Fruit fly (Drosophila melanogaster) whole organism, embryonic: ENCODE results near the gene Rtc1.

Experiments used
- Atf6 ChIP-seq: fragments of 200-800 bp; sonication (Bioruptor generic); IDR thresholded peaks from 2 replicates; pipeline ENCODE4 v1.3.6; 2022; ENCODE audit warnings: missing biosample characterization, missing genetic modification characterization
- CG10431 ChIP-seq: fragments of 200-800 bp; sonication (Bioruptor generic); optimal IDR thresholded peaks from 3 replicates; lab custom pipeline; 2018; ENCODE audit warnings: missing biosample characterization, mild to moderate bottlenecking, missing genetic modification characterization
- CG1233 ChIP-seq: fragments of 200-800 bp; sonication (Bioruptor generic); optimal IDR thresholded peaks from 4 replicates; lab custom pipeline; 2018; ENCODE audit warnings: missing biosample characterization, mild to moderate bottlenecking, missing genetic modification characterization
- CG12744 ChIP-seq: fragments of 200-800 bp; sonication (Bioruptor generic); optimal IDR thresholded peaks from 2 replicates; lab custom pipeline; 2016; ENCODE audit warnings: missing biosample characterization, missing genetic modification characterization
- CG12942 ChIP-seq: fragments of 200-800 bp; sonication (Bioruptor generic); optimal IDR thresholded peaks from 3 replicates; lab custom pipeline; 2016; ENCODE audit warnings: missing biosample characterization, missing genetic modification characterization
- CG13296 ChIP-seq: fragments of 200-800 bp; sonication (Bioruptor generic); optimal IDR thresholded peaks from 3 replicates; lab custom pipeline; 2018; ENCODE audit warnings: missing biosample characterization, mild to moderate bottlenecking, missing genetic modification characterization
- CG13424 ChIP-seq: fragments of 200-800 bp; sonication (Bioruptor generic); optimal IDR thresholded peaks from 2 replicates; lab custom pipeline; 2019; ENCODE audit warnings: missing biosample characterization, mild to moderate bottlenecking, missing genetic modification characterization, moderate library complexity
- CG13624 ChIP-seq: fragments of 200-800 bp; sonication (Bioruptor generic); optimal IDR thresholded peaks from 2 replicates; lab custom pipeline; 2016; ENCODE audit warnings: missing biosample characterization, missing genetic modification characterization
- CG14441 ChIP-seq: fragments of 200-800 bp; sonication (Bioruptor generic); IDR thresholded peaks from 2 replicates; pipeline ENCODE4 v1.3.6; 2022; ENCODE audit warnings: missing biosample characterization, missing genetic modification characterization
- CG15269 ChIP-seq: fragments of 200-800 bp; sonication (Bioruptor generic); optimal IDR thresholded peaks from 2 replicates; lab custom pipeline; 2018; ENCODE audit warnings: missing biosample characterization, mild to moderate bottlenecking, missing genetic modification characterization, moderate library complexity
- CG16813 ChIP-seq: fragments of 200-800 bp; sonication (Bioruptor generic); IDR thresholded peaks from 3 replicates; pipeline ENCODE4 v1.3.6; 2022; ENCODE audit warnings: missing biosample characterization, missing genetic modification characterization; ENCODE audit not compliant: partially characterized antibody
- CG16815 ChIP-seq: fragments of 200-800 bp; sonication (Bioruptor generic); optimal IDR thresholded peaks from 3 replicates; lab custom pipeline; 2017; ENCODE audit warnings: missing biosample characterization, mild to moderate bottlenecking, missing genetic modification characterization
- CG17385 ChIP-seq: fragments of 200-800 bp; sonication (Bioruptor generic); optimal IDR thresholded peaks from 3 replicates; lab custom pipeline; 2018; ENCODE audit warnings: missing biosample characterization, mild to moderate bottlenecking, missing genetic modification characterization
- CG2120 ChIP-seq: fragments of 200-800 bp; sonication (Bioruptor generic); optimal IDR thresholded peaks from 3 replicates; lab custom pipeline; 2016; ENCODE audit warnings: missing biosample characterization, missing genetic modification characterization
- CG2129 ChIP-seq: fragments of 200-800 bp; sonication (Bioruptor generic); IDR thresholded peaks from 2 replicates; pipeline ENCODE4 v1.3.6; 2022; ENCODE audit warnings: missing biosample characterization, missing genetic modification characterization; ENCODE audit not compliant: partially characterized antibody
- CG34224 ChIP-seq: fragments of 200-800 bp; sonication (Bioruptor generic); IDR thresholded peaks from 3 replicates; pipeline ENCODE4 v1.3.6; 2022; ENCODE audit warnings: missing biosample characterization, missing genetic modification characterization; ENCODE audit not compliant: partially characterized antibody
- CG4360 ChIP-seq: fragments of 200-800 bp; sonication (Bioruptor generic); IDR thresholded peaks from 2 replicates; pipeline ENCODE4 v1.3.6; 2022; ENCODE audit warnings: missing biosample characterization, missing genetic modification characterization
- CG6254 ChIP-seq: fragments of 200-800 bp; sonication (Bioruptor generic); optimal IDR thresholded peaks from 3 replicates; lab custom pipeline; 2017; ENCODE audit warnings: mild to moderate bottlenecking, missing biosample characterization, missing genetic modification reagents, missing genetic modification characterization
- CG8944 ChIP-seq: fragments of 200-800 bp; sonication (Bioruptor generic); optimal IDR thresholded peaks from 3 replicates; lab custom pipeline; 2016; ENCODE audit warnings: missing biosample characterization, missing genetic modification characterization
- CG9437 ChIP-seq: fragments of 200-800 bp; sonication (Bioruptor generic); optimal IDR thresholded peaks from 2 replicates; lab custom pipeline; 2018; ENCODE audit warnings: missing biosample characterization, mild to moderate bottlenecking, missing genetic modification characterization
- CG9817 ChIP-seq: fragments of 200-800 bp; sonication (Bioruptor generic); optimal IDR thresholded peaks from 2 replicates; lab custom pipeline; 2018; ENCODE audit warnings: missing biosample characterization, mild to moderate bottlenecking, missing genetic modification characterization, moderate library complexity
- D ChIP-seq, 2 experiments: fragments of 200-800 bp in 1 of 2; fragments of >200 bp in 1 of 2; sonication (Bioruptor generic) in 1 of 2; optimal IDR thresholded peaks; 2 replicates in 1 of 2; 3 replicates in 1 of 2; lab custom pipeline; 2017; ENCODE audit warnings: mild to moderate bottlenecking in 1 of 2, missing biosample characterization in 1 of 2, missing genetic modification characterization in 1 of 2, missing genetic modification reagents in 1 of 2
- Doc2 ChIP-seq: fragments of 200-800 bp; sonication (Bioruptor generic); IDR thresholded peaks from 2 replicates; pipeline ENCODE4 v1.3.6; 2022; ENCODE audit warnings: missing biosample characterization, missing genetic modification characterization
- Fer1 ChIP-seq: fragments of 200-800 bp; sonication (Bioruptor generic); optimal IDR thresholded peaks from 2 replicates; lab custom pipeline; 2017; ENCODE audit warnings: missing biosample characterization, mild to moderate bottlenecking, missing genetic modification characterization
- Gsc ChIP-seq: fragments of 200-800 bp; sonication (Bioruptor generic); IDR thresholded peaks from 2 replicates; pipeline ENCODE4 v1.3.6; 2022; ENCODE audit warnings: missing biosample characterization, missing genetic modification characterization
- Gug ChIP-seq: fragments of 200-800 bp; sonication (Bioruptor generic); IDR thresholded peaks from 4 replicates; pipeline ENCODE4 v1.3.6; 2022; ENCODE audit warnings: missing biosample characterization, missing genetic modification characterization
- HLHmδ ChIP-seq: fragments of 200-800 bp; sonication (Bioruptor generic); optimal IDR thresholded peaks from 2 replicates; lab custom pipeline; 2018; ENCODE audit warnings: missing biosample characterization, mild to moderate bottlenecking, missing genetic modification characterization, moderate library complexity
- Hmr ChIP-seq: fragments of 200-800 bp; sonication (Bioruptor generic); optimal IDR thresholded peaks from 3 replicates; lab custom pipeline; 2017; ENCODE audit warnings: mild to moderate bottlenecking, missing biosample characterization, missing genetic modification reagents, missing genetic modification characterization
- Lhr ChIP-seq: fragments of 200-800 bp; sonication (Bioruptor generic); optimal IDR thresholded peaks from 3 replicates; lab custom pipeline; 2017; ENCODE audit warnings: mild to moderate bottlenecking, missing biosample characterization, missing genetic modification reagents, missing genetic modification characterization
- Max ChIP-seq: fragments of 200-800 bp; sonication (Bioruptor generic); optimal IDR thresholded peaks from 2 replicates; lab custom pipeline; 2016; ENCODE audit warnings: missing biosample characterization, mild to moderate bottlenecking, missing genetic modification characterization
- NC2α ChIP-seq: fragments of 200-800 bp; sonication (Bioruptor generic); optimal IDR thresholded peaks from 2 replicates; lab custom pipeline; 2016; ENCODE audit warnings: missing biosample characterization, missing genetic modification characterization
- Sin3A ChIP-seq: fragments of >200 bp; optimal IDR thresholded peaks from 2 replicates; lab custom pipeline; 2018
- Sry-β ChIP-seq: fragments of 200-800 bp; sonication (Bioruptor generic); optimal IDR thresholded peaks from 2 replicates; lab custom pipeline; 2018; ENCODE audit warnings: missing biosample characterization, mild to moderate bottlenecking, missing genetic modification characterization, moderate library complexity
- TFAM ChIP-seq: fragments of 200-800 bp; sonication (Bioruptor generic); optimal IDR thresholded peaks from 2 replicates; lab custom pipeline; 2017; ENCODE audit warnings: missing biosample characterization, missing genetic modification characterization, inconsistent platforms
- amos ChIP-seq: fragments of 200-800 bp; sonication (Bioruptor generic); IDR thresholded peaks from 2 replicates; pipeline ENCODE4 v1.3.6; 2022; ENCODE audit warnings: missing biosample characterization, missing genetic modification characterization; ENCODE audit not compliant: partially characterized antibody
- cad ChIP-seq: fragments of >200 bp; optimal IDR thresholded peaks from 2 replicates; lab custom pipeline; 2017; ENCODE audit warnings: missing biosample characterization, missing genetic modification characterization
- crc ChIP-seq: fragments of 200-800 bp; sonication (Bioruptor generic); optimal IDR thresholded peaks from 2 replicates; lab custom pipeline; 2016; ENCODE audit warnings: missing biosample characterization, missing genetic modification characterization
- disco-r ChIP-seq: fragments of 200-800 bp; sonication (Bioruptor generic); optimal IDR thresholded peaks from 2 replicates; lab custom pipeline; 2016; ENCODE audit warnings: missing biosample characterization, missing genetic modification characterization
- dmrt99B ChIP-seq: fragments of 200-800 bp; sonication (Bioruptor generic); optimal IDR thresholded peaks from 2 replicates; lab custom pipeline; 2018; ENCODE audit warnings: missing biosample characterization, mild to moderate bottlenecking, missing genetic modification characterization, moderate library complexity
- en ChIP-seq: fragments of 200-800 bp; sonication (Bioruptor generic); optimal IDR thresholded peaks from 2 replicates; lab custom pipeline; 2016; ENCODE audit warnings: missing biosample characterization, missing genetic modification characterization
- eve ChIP-seq, 2 experiments: fragments of >200 bp; optimal IDR thresholded peaks; 2 replicates each; lab custom pipeline; 2017; ENCODE audit warnings: missing biosample characterization in 2 of 2, missing genetic modification characterization in 2 of 2
- eyg ChIP-seq: fragments of 200-800 bp; sonication (Bioruptor generic); optimal IDR thresholded peaks from 3 replicates; lab custom pipeline; 2016; ENCODE audit warnings: missing biosample characterization, missing genetic modification characterization
- kah ChIP-seq: fragments of 200-800 bp; sonication (Bioruptor generic); optimal IDR thresholded peaks from 2 replicates; lab custom pipeline; 2018; ENCODE audit warnings: missing biosample characterization, mild to moderate bottlenecking, missing genetic modification characterization
- mirr ChIP-seq: fragments of 200-800 bp; sonication (Bioruptor generic); optimal IDR thresholded peaks from 3 replicates; lab custom pipeline; 2018; ENCODE audit warnings: missing biosample characterization, mild to moderate bottlenecking, missing genetic modification characterization
- onecut ChIP-seq: fragments of 200-800 bp; sonication (Bioruptor generic); IDR thresholded peaks from 2 replicates; pipeline ENCODE4 v1.3.6; 2022; ENCODE audit warnings: missing biosample characterization, missing genetic modification characterization
- salm ChIP-seq: fragments of 200-800 bp; sonication (Bioruptor generic); optimal IDR thresholded peaks from 2 replicates; lab custom pipeline; 2018; ENCODE audit warnings: missing biosample characterization, mild to moderate bottlenecking, missing genetic modification characterization
- scrt ChIP-seq: fragments of 200-800 bp; sonication (Bioruptor generic); optimal IDR thresholded peaks from 2 replicates; lab custom pipeline; 2018; ENCODE audit warnings: missing biosample characterization, mild to moderate bottlenecking, missing genetic modification characterization, moderate library complexity
- sisA ChIP-seq: fragments of 200-800 bp; sonication (Bioruptor generic); IDR thresholded peaks from 2 replicates; pipeline ENCODE4 v1.3.6; 2022; ENCODE audit warnings: missing biosample characterization, missing genetic modification characterization
- slbo ChIP-seq: fragments of 200-800 bp; sonication (Bioruptor generic); IDR thresholded peaks from 2 replicates; pipeline ENCODE4 v1.3.6; 2022; ENCODE audit warnings: missing biosample characterization, missing genetic modification characterization
- sob ChIP-seq: fragments of 200-800 bp; sonication (Bioruptor generic); IDR thresholded peaks from 2 replicates; pipeline ENCODE4 v1.3.6; 2022; ENCODE audit warnings: missing biosample characterization, missing genetic modification characterization
- ssp ChIP-seq: fragments of 200-800 bp; sonication (Bioruptor generic); IDR thresholded peaks from 2 replicates; pipeline ENCODE4 v1.3.6; 2022; ENCODE audit warnings: missing biosample characterization, missing genetic modification characterization
- zfh2 ChIP-seq: fragments of 200-800 bp; sonication (Bioruptor generic); optimal IDR thresholded peaks from 2 replicates; lab custom pipeline; 2016; ENCODE audit warnings: missing biosample characterization, missing genetic modification characterization

The Rtc1 gene

DNA sequence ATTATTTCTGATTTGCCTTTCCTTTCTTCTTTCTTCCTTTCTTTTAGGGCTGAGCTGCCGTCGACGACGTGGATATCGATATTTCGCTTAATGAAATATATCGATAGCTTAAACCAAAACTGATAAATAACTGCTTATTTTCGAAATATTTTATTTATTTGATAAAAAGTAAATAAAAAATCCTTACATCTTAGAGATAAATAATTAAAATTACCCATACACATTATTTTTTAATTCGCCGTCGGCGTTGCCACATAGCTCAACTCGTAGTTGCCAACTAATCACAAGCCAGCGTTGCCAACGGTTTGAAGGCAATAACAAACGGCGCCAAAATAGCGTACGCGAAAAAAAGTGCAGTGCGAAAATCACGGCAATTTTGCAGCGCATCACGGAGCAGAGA lies 35.0 kb upstream of the Rtc1 start, which contains the start of the genes Mrgn1 and mus101 (continued):
- TF ChIP-seq cad (no peak), CG6254 (no peak), CG16813 (GFP tag; lab: Robert Waterston, UW) (peak; percentile 79), CG12942 (GFP tag; lab: Kevin White, UChicago) (no peak), crc (GFP tag; lab: Kevin White, UChicago) (no peak), dmrt99B (tag; lab: Kevin White, UChicago) (no peak), en (GFP tag; lab: Kevin White, UChicago) (no peak), HLHmδ (GFP tag; lab: Kevin White, UChicago) (no peak), CG12744 (GFP tag; lab: Kevin White, UChicago) (no peak), Gsc (GFP tag; lab: Robert Waterston, UW) (no peak), CG2120 (GFP tag; lab: Kevin White, UChicago) (peak; percentile 8), scrt (GFP tag; lab: Kevin White, UChicago) (no peak), D (optimal IDR thresholded peaks at IDR 0.05; lab: Kevin White, UChicago) (no peak), D (GFP tag; optimal IDR thresholded peaks at IDR 0.05; lab: Kevin White, UChicago) (no peak), CG8944 (GFP tag; lab: Kevin White, UChicago) (no peak), NC2α (GFP tag; lab: Kevin White, UChicago) (no peak), amos (peak; percentile 66), eyg (GFP tag; lab: Kevin White, UChicago) (no peak), eve (GFP tag; optimal IDR thresholded peaks at IDR 0.05; lab: Kevin White, UChicago) (no peak), zfh2 (no peak), Sin3A (lab: Kevin White, UChicago) (peak; percentile 74), ssp (no peak), sisA (GFP tag; lab: Robert Waterston, UW) (no peak), CG34224 (GFP tag; lab: Robert Waterston, UW) (peak; percentile 77), Max (GFP tag; lab: Kevin White, UChicago) (peak; percentile 13), disco-r (GFP tag; lab: Kevin White, UChicago) (no peak), onecut (GFP tag; lab: Robert Waterston, UW) (no peak), Doc2 (GFP tag; lab: Robert Waterston, UW) (no peak), sob (GFP tag; lab: Robert Waterston, UW) (no peak), salm (tag; lab: Kevin White, UChicago) (no peak), CG13624 (no peak), Fer1 (no peak), CG13296 (GFP tag; lab: Kevin White, UChicago) (no peak), CG10431 (GFP tag; lab: Kevin White, UChicago) (no peak), CG16815 (GFP tag; lab: Kevin White, UChicago) (no peak), CG9437 (GFP tag; lab: Kevin White, UChicago) (no peak), CG9817 (tag; lab: Kevin White, UChicago) (no peak), CG17385 (GFP tag; lab: Kevin White, UChicago) (no peak), Atf6 (GFP tag; lab: Robert Waterston, UW) (no peak), Lhr (no peak), CG1233 (GFP tag; lab: Kevin White, UChicago) (no peak), slbo (GFP tag; lab: Robert Waterston, UW) (no peak), CG13424 (tag; lab: Kevin White, UChicago) (no peak), CG2129 (peak; percentile 71), Hmr (GFP tag; lab: Kevin White, UChicago) (no peak), CG4360 (GFP tag; lab: Robert Waterston, UW) (no peak), Sry-β (GFP tag; lab: Kevin White, UChicago) (no peak), mirr (GFP tag; lab: Kevin White, UChicago) (no peak), kah (GFP tag; lab: Kevin White, UChicago) (no peak), CG14441 (GFP tag; lab: Robert Waterston, UW) (no peak), TFAM (GFP tag; lab: Kevin White, UChicago) (no peak), CG15269 (no peak), Gug (no peak)
